Worm (Caenorhabditis elegans): Measurements from ENCODE around the gene C28A5.2.

C28A5.2 gene

DNA sequence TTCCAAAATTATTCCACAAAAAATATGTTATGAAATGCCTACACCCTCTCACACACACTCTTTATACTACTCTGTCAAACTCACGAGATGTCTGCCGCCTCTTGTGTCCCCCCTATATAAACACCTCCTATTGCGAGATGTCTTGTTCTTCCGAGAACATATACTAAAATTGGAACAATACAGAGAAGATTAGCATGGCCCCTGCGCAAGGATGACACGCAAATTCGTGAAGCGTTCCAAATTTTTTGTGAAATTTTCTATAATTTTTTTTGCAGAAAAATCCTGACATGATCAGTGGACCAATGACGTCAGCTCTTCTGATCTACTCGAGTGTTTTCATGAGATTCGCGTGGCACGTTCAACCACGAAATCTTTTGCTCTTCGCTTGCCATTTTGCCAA is 25.3 kb downstream of the C28A5.2 start (continued):
- TF ChIP-seq ceh-79 (tag; optimal IDR thresholded peaks at IDR 0.05), result peak; percentile 56
- peak; percentile 28 for TF ChIP-seq gei-17 (GFP tag; optimal IDR thresholded peaks at IDR 0.05)
- peak; percentile 64 for TF ChIP-seq dox-1 (GFP tag; IDR thresholded peaks at IDR 0.05)
- peak; percentile 74 for TF ChIP-seq rcor-1 (GFP tag; IDR thresholded peaks at IDR 0.05)
- peak; percentile 78 for TF ChIP-seq lin-26 (GFP tag; IDR thresholded peaks at IDR 0.05)
- peak; percentile 49 for TF ChIP-seq lin-40 (tag; optimal IDR thresholded peaks at IDR 0.05)
- peak; percentile 68 for TF ChIP-seq madf-6 (GFP tag; IDR thresholded peaks at IDR 0.05)
- TF ChIP-seq attf-5 (GFP tag; optimal IDR thresholded peaks at IDR 0.05), result peak; percentile 31

DNA sequence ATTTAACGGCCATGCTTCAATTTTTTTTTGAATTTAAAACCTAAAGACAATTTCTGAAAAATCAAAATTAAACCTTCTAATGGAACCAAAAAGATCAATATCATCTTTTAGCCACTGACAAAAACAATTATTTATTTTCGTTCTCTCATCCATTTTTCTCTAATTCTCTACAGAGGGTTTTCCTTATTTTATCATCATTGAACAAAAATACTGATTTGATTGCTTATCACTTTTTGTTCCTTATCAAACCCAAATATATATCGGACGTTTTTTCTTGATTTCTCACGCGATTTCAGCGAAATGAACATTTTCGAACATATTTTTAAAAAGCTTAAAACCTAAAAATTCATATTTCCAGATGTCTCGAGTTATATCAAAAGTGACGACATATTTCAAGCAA is 26.2 kb downstream of the C28A5.2 start, which contains the start of gene mpc-1:
mpc-1 (plus strand) TSS at position 359 of the 400 bp plus-strand sequence.
- TF ChIP-seq nhr-80 (tag; optimal IDR thresholded peaks at IDR 0.05), result peak; percentile 52
- TF ChIP-seq ceh-91 (GFP tag; IDR thresholded peaks at IDR 0.05), result no peak

DNA sequence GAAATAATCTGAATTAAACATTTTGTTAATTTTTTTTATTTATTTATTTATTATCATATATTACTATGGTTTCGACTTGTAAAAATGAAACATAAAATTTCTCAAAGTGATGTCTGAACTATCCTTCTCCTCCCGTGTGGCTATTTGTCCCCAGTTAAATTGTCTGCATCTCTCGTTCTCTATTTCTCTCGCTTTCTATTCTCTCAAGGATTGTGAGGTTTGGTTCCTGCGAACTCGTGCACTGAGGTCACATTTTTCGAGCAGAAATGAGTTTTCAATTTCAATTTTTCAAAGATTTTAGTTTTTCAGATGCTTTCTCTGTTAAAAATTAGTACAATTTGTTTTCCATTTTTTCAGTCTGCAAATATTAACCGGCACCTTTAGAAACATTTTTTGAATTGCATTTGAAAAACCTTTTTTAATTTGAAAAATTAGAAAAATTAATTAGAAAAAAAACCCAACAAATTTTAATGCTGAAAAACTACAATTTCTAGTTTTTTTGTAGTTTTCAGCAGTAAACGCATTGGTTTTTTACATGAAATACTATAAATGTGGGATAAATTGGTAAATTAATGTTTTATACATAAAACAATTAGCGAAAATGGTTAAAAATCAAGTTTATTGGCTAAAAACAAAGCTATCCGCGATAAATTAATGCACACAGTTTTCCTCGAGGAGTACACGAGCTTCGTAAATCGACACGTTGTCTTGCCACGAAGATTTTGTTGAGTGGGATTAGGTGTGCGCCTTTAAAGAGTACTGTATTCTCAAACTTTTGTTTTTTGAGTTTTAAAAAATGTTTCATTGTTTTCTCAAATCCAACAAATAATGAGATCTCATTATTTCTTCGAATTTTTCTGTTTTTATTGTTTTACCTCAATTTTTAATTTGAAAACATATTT is 27.0 kb downstream of the C28A5.2 start:
- no peak for TF ChIP-seq dpl-1 (GFP tag; optimal IDR thresholded peaks at IDR 0.05)
- TF ChIP-seq B0019.2 (GFP tag; conservative IDR thresholded peaks at IDR 0.05), result peak; percentile 90
- no peak for TF ChIP-seq gei-17 (GFP tag; optimal IDR thresholded peaks at IDR 0.05)
- TF ChIP-seq lsl-1 (GFP tag; optimal IDR thresholded peaks at IDR 0.05), result peak; percentile 72
- TF ChIP-seq T07F8.4 (tag; optimal IDR thresholded peaks at IDR 0.05), result no peak
- no peak for TF ChIP-seq ekl-4 (GFP tag; IDR thresholded peaks at IDR 0.05)
- no peak for TF ChIP-seq lag-1 (GFP tag; IDR thresholded peaks at IDR 0.05)
- no peak for TF ChIP-seq dpff-1 (tag; optimal IDR thresholded peaks at IDR 0.05)
- no peak for TF ChIP-seq mxl-1 (tag; optimal IDR thresholded peaks at IDR 0.05)
- TF ChIP-seq F49E8.2 (tag; optimal IDR thresholded peaks at IDR 0.05; ENCODE audit: insufficient read depth), result no peak
- no peak for TF ChIP-seq dox-1 (GFP tag; IDR thresholded peaks at IDR 0.05)
- TF ChIP-seq lin-35 (GFP tag; optimal IDR thresholded peaks at IDR 0.05), result no peak
- no peak for TF ChIP-seq ceh-79 (tag; optimal IDR thresholded peaks at IDR 0.05)
- no peak for TF ChIP-seq ets-4 (GFP tag; optimal IDR thresholded peaks at IDR 0.05)
- no peak for TF ChIP-seq egl-44 (GFP tag; IDR thresholded peaks at IDR 0.05)
- TF ChIP-seq F55B11.4 (tag; optimal IDR thresholded peaks at IDR 0.05; ENCODE audit: borderline replicate concordance, insufficient read depth), result no peak
- no peak for TF ChIP-seq mcd-1 (GFP tag; IDR thresholded peaks at IDR 0.05)
- TF ChIP-seq lin-54 (GFP tag; optimal IDR thresholded peaks at IDR 0.05), result peak; percentile 23
- no peak for TF ChIP-seq ztf-28 (GFP tag; IDR thresholded peaks at IDR 0.05)
- no peak for TF ChIP-seq aptf-2 (GFP tag; conservative IDR thresholded peaks at IDR 0.05)
- no peak for TF ChIP-seq Y56A3A.18 (GFP tag; IDR thresholded peaks at IDR 0.05)
- TF ChIP-seq lin-40 (tag; optimal IDR thresholded peaks at IDR 0.05), result peak; percentile 10
- TF ChIP-seq cebp-1 (GFP tag; IDR thresholded peaks at IDR 0.05), result no peak
- TF ChIP-seq cebp-1 (tag; optimal IDR thresholded peaks at IDR 0.05), result peak; percentile 45
- no peak for TF ChIP-seq Y95B8A.8 (GFP tag; IDR thresholded peaks at IDR 0.05)
- TF ChIP-seq B0336.3 (GFP tag; IDR thresholded peaks at IDR 0.05), result no peak
- TF ChIP-seq ceh-91 (GFP tag; IDR thresholded peaks at IDR 0.05), result no peak
- no peak for TF ChIP-seq F22D6.2 (tag; optimal IDR thresholded peaks at IDR 0.05)
- no peak for TF ChIP-seq snpc-1.3 (tag; optimal IDR thresholded peaks at IDR 0.05; ENCODE audit: insufficient read depth)
- no peak for TF ChIP-seq chd-7 (tag; optimal IDR thresholded peaks at IDR 0.05)
- no peak for TF ChIP-seq madf-8 (GFP tag; conservative IDR thresholded peaks at IDR 0.05)
- no peak for TF ChIP-seq ztf-26 (tag; optimal IDR thresholded peaks at IDR 0.05)
- no peak for TF ChIP-seq egl-18 (GFP tag; IDR thresholded peaks at IDR 0.05)
- TF ChIP-seq madf-3 (GFP tag; IDR thresholded peaks at IDR 0.05), result no peak
- TF ChIP-seq F37B4.10 (GFP tag; IDR thresholded peaks at IDR 0.05), result no peak
- no peak for TF ChIP-seq nfyb-1 (GFP tag; IDR thresholded peaks at IDR 0.05)
- TF ChIP-seq zfh-2 (GFP tag; conservative IDR thresholded peaks at IDR 0.05), result no peak
- TF ChIP-seq bed-2 (GFP tag; IDR thresholded peaks at IDR 0.05), result no peak
